Fruit fly (Drosophila melanogaster): Measurements from ENCODE around the gene RIOK2.

RIOK2 gene

DNA sequence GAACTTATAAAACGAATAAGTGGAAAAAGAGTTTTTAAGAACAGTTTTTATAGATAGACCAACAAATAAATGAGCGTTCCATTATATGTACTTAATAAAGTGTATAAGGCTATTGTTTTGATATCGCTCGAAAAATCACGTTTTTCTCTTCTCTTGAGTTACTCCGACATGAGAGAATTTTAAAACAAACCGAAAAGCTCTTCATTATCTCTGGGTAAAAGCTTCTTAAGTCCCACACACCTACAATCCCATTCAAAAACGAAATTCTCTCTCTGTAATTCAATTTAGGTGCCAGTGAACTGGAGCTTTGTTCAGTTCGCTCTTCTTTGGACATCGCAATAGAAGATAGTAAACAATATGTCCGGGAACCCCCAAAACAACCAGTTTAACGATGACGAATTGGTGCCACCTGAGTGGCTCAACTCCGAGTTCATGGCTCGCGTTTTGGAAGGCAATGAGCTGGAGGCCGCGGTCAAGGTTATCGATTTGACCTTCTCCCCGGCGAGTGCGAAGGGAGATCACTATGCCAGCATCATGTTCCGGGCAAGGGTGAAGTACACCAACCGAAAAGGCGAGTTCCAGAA lies 38.3 kb downstream of the RIOK2 start, which contains the start of gene CG31436:
Gene CG31436, plus strand, starts transcription at position 281 of the 584 bp plus-strand sequence.
- TF ChIP-seq CrebA (GFP tag; optimal IDR thresholded peaks at IDR 0.05; ENCODE audit: borderline replicate concordance) (peak; percentile 17), br (GFP tag; optimal IDR thresholded peaks at IDR 0.05) (no peak), dsf (GFP tag; optimal IDR thresholded peaks at IDR 0.05; ENCODE audit: borderline replicate concordance) (no peak), woc (GFP tag; optimal IDR thresholded peaks at IDR 0.05) (no peak), Hr78 (GFP tag; optimal IDR thresholded peaks at IDR 0.05) (no peak), dl (GFP tag; optimal IDR thresholded peaks at IDR 0.05; ENCODE audit: insufficient read depth in 1 of 2, partially characterized antibody in 2 of 2) (no peak), sv (GFP tag; optimal IDR thresholded peaks at IDR 0.05) (no peak), pan (optimal IDR thresholded peaks at IDR 0.05) (no peak), brk (GFP tag; optimal IDR thresholded peaks at IDR 0.05) (peak; percentile 17), GATAd (GFP tag; optimal IDR thresholded peaks at IDR 0.05) (no peak), rgr (GFP tag; optimal IDR thresholded peaks at IDR 0.05) (no peak), Sp1 (GFP tag; optimal IDR thresholded peaks at IDR 0.05) (no peak), Rel (GFP tag; optimal IDR thresholded peaks at IDR 0.05) (no peak), Rel (tag; optimal IDR thresholded peaks at IDR 0.05) (peak; percentile 99), sage (GFP tag; optimal IDR thresholded peaks at IDR 0.05) (peak; percentile 26), ey (GFP tag; optimal IDR thresholded peaks at IDR 0.05) (no peak)

DNA sequence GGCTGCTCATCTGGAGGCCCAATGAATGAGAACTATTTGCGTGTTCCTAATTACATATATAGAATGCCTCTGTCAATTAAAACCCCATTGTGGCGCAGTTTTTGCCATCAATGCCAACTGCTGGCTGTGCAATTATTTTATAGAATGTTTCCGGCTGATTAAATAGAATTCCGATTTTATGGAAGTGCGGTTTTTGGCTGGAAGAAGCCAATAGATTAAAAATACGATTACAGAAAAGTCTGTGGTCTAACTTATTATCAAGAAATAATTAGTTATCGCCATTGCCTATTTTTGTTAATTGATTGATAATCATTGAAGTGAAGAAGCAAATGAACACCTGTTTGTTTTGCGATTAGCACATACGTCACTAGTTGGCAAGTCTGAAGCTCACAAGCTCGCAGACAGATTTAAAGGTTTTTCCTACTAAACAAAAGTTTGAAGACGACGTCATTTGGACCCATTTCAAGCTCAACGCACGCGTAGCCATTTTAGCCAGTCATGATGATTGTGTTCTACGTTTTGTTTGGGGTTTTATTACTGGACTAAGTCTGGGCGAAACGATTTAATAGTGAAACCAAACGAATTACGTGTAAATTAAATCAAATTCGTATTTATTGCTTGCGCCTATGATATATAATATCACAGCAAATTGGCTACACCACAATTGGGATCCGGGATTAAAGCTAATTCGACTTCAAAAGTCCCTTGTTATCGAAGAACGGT lies 40.3 kb downstream of the RIOK2 start:
- TF ChIP-seq CrebA (GFP tag; optimal IDR thresholded peaks at IDR 0.05; ENCODE audit: borderline replicate concordance), result no peak
- no peak for TF ChIP-seq Rel (GFP tag; optimal IDR thresholded peaks at IDR 0.05)
- peak; percentile 1 for TF ChIP-seq Rel (tag; optimal IDR thresholded peaks at IDR 0.05)
- no peak for TF ChIP-seq CG32264 (GFP tag; optimal IDR thresholded peaks at IDR 0.05)
- TF ChIP-seq Mio (GFP tag; optimal IDR thresholded peaks at IDR 0.05), result no peak
- TF ChIP-seq Hr83 (GFP tag; optimal IDR thresholded peaks at IDR 0.05; ENCODE audit: poor library complexity, severe bottlenecking), result no peak

DNA sequence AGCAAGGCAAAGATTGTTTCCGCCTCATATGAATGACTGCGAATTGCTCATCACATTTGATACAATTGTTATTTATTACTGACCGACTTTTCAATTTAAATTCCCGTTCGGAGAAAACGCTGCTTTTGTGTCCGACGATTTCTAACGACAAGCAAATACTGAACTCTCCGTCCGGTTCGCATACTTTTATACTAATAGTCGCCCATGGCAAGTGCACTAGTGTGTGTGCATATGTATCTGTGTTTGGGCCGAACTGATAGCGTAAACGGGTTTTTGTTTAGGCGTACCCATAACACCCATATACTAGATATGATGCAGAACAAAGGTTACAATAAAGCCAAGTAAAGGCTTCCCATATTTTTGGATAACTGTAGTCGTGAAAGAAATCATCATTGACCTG lies 42.6 kb downstream of the RIOK2 start, which contains the start of gene CG10550:
Gene CG10550, minus strand, starts transcription at position 164 of the 400 bp plus-strand sequence.
- TF ChIP-seq Hnf4 (GFP tag; optimal IDR thresholded peaks at IDR 0.05) (peak; percentile 0), Dif (GFP tag; optimal IDR thresholded peaks at IDR 0.05; ENCODE audit: partially characterized antibody) (no peak)

DNA sequence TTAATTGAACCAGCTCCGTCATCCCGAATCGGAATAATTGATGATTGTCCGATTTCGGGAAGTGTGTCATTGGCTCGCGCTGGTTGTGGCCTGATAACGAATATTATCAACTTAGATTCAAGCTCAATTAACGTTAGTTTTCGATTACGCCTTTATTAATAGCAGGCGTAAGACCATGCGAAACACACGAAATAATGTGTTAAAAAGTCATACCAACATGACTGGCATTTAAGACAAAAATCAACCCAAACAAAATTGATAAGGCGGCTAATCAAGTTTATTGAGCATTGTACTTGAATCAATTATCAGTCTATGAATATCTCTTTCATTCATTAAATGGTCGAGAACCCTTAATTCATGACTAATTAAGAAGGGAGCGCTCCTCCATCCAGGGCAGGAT lies 43.5 kb downstream of the RIOK2 start:
- TF ChIP-seq dl (GFP tag; optimal IDR thresholded peaks at IDR 0.05; ENCODE audit: insufficient read depth in 1 of 2, partially characterized antibody in 2 of 2), result no peak
- no peak for TF ChIP-seq Hr83 (GFP tag; optimal IDR thresholded peaks at IDR 0.05; ENCODE audit: poor library complexity, severe bottlenecking)
- no peak for TF ChIP-seq lola (GFP tag; optimal IDR thresholded peaks at IDR 0.05)
- TF ChIP-seq Vsx2 (GFP tag; optimal IDR thresholded peaks at IDR 0.05; ENCODE audit: partially characterized antibody), result no peak
- TF ChIP-seq sage (GFP tag; optimal IDR thresholded peaks at IDR 0.05), result no peak
- TF ChIP-seq Abd-B (GFP tag; optimal IDR thresholded peaks at IDR 0.05), result no peak
- no peak for TF ChIP-seq fru (GFP tag; optimal IDR thresholded peaks at IDR 0.05)
- no peak for TF ChIP-seq tai (GFP tag; optimal IDR thresholded peaks at IDR 0.05)
- TF ChIP-seq pan (optimal IDR thresholded peaks at IDR 0.05), result no peak
- no peak for TF ChIP-seq psq (GFP tag; optimal IDR thresholded peaks at IDR 0.05)
- no peak for TF ChIP-seq Mio (GFP tag; optimal IDR thresholded peaks at IDR 0.05)
- TF ChIP-seq brk (GFP tag; optimal IDR thresholded peaks at IDR 0.05), result no peak
- TF ChIP-seq Hr78 (GFP tag; optimal IDR thresholded peaks at IDR 0.05), result no peak
- TF ChIP-seq Hnf4 (GFP tag; optimal IDR thresholded peaks at IDR 0.05), result no peak
- no peak for TF ChIP-seq dsf (GFP tag; optimal IDR thresholded peaks at IDR 0.05; ENCODE audit: borderline replicate concordance)
- TF ChIP-seq sv (GFP tag; optimal IDR thresholded peaks at IDR 0.05), result no peak
- TF ChIP-seq N (GFP tag; optimal IDR thresholded peaks at IDR 0.05), result no peak
- no peak for TF ChIP-seq GATAd (GFP tag; optimal IDR thresholded peaks at IDR 0.05)
- TF ChIP-seq CG9705 (GFP tag; optimal IDR thresholded peaks at IDR 0.05), result no peak

DNA sequence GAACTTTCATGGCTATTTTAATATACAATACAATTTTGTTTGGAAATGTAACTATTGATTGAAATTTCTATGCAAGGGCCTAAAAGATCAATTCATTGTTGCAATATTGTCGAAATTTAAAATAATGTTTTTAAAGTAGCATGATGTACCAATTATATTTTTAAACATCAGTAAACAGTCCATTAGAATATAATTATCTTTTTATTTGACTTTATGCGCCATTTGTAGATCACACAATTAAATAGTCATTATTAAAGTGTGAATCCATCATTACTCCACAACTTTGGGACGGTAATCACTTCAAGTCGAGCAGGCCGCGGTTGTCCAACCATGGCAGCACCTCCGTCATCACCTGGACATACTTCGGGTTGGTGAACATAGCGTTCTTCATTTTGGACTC lies 45.2 kb downstream of the RIOK2 start, which contains the start of gene CG31099:
Gene CG31099, minus strand, starts transcription at position 101 of the 400 bp plus-strand sequence.
- TF ChIP-seq Hr78 (GFP tag; optimal IDR thresholded peaks at IDR 0.05) (no peak), CrebA (GFP tag; optimal IDR thresholded peaks at IDR 0.05; ENCODE audit: borderline replicate concordance) (no peak), tai (GFP tag; optimal IDR thresholded peaks at IDR 0.05) (no peak), Rel (GFP tag; optimal IDR thresholded peaks at IDR 0.05) (no peak), Rel (tag; optimal IDR thresholded peaks at IDR 0.05) (no peak), Sp1 (GFP tag; optimal IDR thresholded peaks at IDR 0.05) (no peak), Mio (GFP tag; optimal IDR thresholded peaks at IDR 0.05) (no peak)
